Worm (Caenorhabditis elegans) whole organism, early embryonic: ENCODE measurements around the gene ttm-1.

Experiments
- B0310.2 ChIP-seq: sonication (generic microtip); optimal IDR thresholded peaks from 2 replicates; lab custom pipeline; 2016; ENCODE audit warnings: mild to moderate bottlenecking, missing genetic modification characterization, missing compliant biosample characterization
- F13C5.2 ChIP-seq: sonication (generic microtip); optimal IDR thresholded peaks from 2 replicates; lab custom pipeline; 2017; ENCODE audit warnings: mild to moderate bottlenecking, missing genetic modification characterization, inconsistent platforms, missing compliant biosample characterization
- aly-1 ChIP-seq: sonication (generic microtip); optimal IDR thresholded peaks from 2 replicates; lab custom pipeline; 2016; ENCODE audit warnings: missing genetic modification characterization, missing compliant biosample characterization
- ama-1 ChIP-seq: fragments of 150-350 bp; optimal IDR thresholded peaks from 2 replicates; lab custom pipeline; 2014
- ceh-13 ChIP-seq: fragments of 200-800 bp; sonication (Bioruptor generic); optimal IDR thresholded peaks from 2 replicates; lab custom pipeline; 2018; ENCODE audit warnings: mild to moderate bottlenecking, missing genetic modification characterization, missing compliant biosample characterization
- ceh-36 ChIP-seq: sonication (generic microtip); optimal IDR thresholded peaks from 2 replicates; lab custom pipeline; 2016; ENCODE audit warnings: missing genetic modification characterization, inconsistent platforms, missing compliant biosample characterization
- ets-7 ChIP-seq: sonication (generic microtip); optimal IDR thresholded peaks from 2 replicates; lab custom pipeline; 2016; ENCODE audit warnings: missing genotype, missing genetic modification characterization, missing compliant biosample characterization
- flt-1 ChIP-seq: fragments of 200-800 bp; sonication (Bioruptor generic); IDR thresholded peaks from 2 replicates; pipeline ENCODE4 v1.3.6; 2022; ENCODE audit warnings: missing genetic modification characterization, missing compliant biosample characterization
- hmbx-1 ChIP-seq: sonication (generic microtip); optimal IDR thresholded peaks from 2 replicates; lab custom pipeline; 2016; ENCODE audit warnings: mild to moderate bottlenecking, missing genetic modification characterization, missing compliant biosample characterization
- hmg-4 ChIP-seq: fragments of 200-800 bp; sonication (Bioruptor generic); optimal IDR thresholded peaks from 2 replicates; lab custom pipeline; 2018; ENCODE audit warnings: mild to moderate bottlenecking, missing genetic modification characterization, missing compliant biosample characterization
- hnd-1 ChIP-seq: sonication (generic microtip); optimal IDR thresholded peaks from 2 replicates; lab custom pipeline; 2016; ENCODE audit warnings: missing genetic modification characterization, missing compliant biosample characterization
- pes-1 ChIP-seq: fragments of 200-800 bp; sonication (Bioruptor generic); IDR thresholded peaks from 2 replicates; pipeline ENCODE4 v1.3.6; 2022; ENCODE audit warnings: missing genetic modification reagents, missing genetic modification characterization, missing compliant biosample characterization
- scrt-1 ChIP-seq: fragments of 200-800 bp; sonication (Bioruptor generic); IDR thresholded peaks from 2 replicates; pipeline ENCODE4 v1.3.6; 2022; ENCODE audit warnings: missing genetic modification characterization, missing compliant biosample characterization
- sea-1 ChIP-seq: fragments of 200-800 bp; sonication (Bioruptor generic); conservative IDR thresholded peaks from 2 replicates; pipeline ENCODE4 v1.3.6; 2022; ENCODE audit warnings: missing genetic modification characterization, missing compliant biosample characterization
- tbx-11 ChIP-seq: fragments of 200-800 bp; sonication (Bioruptor generic); IDR thresholded peaks from 2 replicates; pipeline ENCODE4 v1.3.6; 2022; ENCODE audit warnings: missing genetic modification characterization, missing compliant biosample characterization
- tbx-37 ChIP-seq: fragments of 200-800 bp; sonication (Bioruptor generic); conservative IDR thresholded peaks from 2 replicates; pipeline ENCODE4 v1.3.6; 2022; ENCODE audit warnings: missing genetic modification reagents, missing genetic modification characterization, missing compliant biosample characterization
- tra-4 ChIP-seq: sonication (generic microtip); optimal IDR thresholded peaks from 2 replicates; lab custom pipeline; 2017; ENCODE audit warnings: missing genetic modification characterization, missing compliant biosample characterization

The ttm-1 gene

ce11 chrIII:12966895-12967294, at the start of gene ttm-1:
Gene ttm-1, minus strand, starts transcription at chrIII:12966995.
- TF ChIP-seq F13C5.2 (tag; lab: Kevin White, UChicago) (no peak), hnd-1 (tag; lab: Kevin White, UChicago) (no peak), ceh-13 (no peak), aly-1 (tag; lab: Kevin White, UChicago) (no peak), ets-7 (no peak), tbx-37 (GFP tag; lab: Robert Waterston, UW) (no peak), B0310.2 (tag; lab: Kevin White, UChicago) (no peak), ama-1 (lab: Kevin White, UChicago) (no peak), sea-1 (GFP tag; lab: Robert Waterston, UW) (no peak), hmbx-1 (tag; lab: Kevin White, UChicago) (no peak), pes-1 (GFP tag; lab: Robert Waterston, UW) (no peak), flt-1 (GFP tag; lab: Robert Waterston, UW) (no peak)

- no peak for TF ChIP-seq ceh-13
- TF ChIP-seq flt-1 (GFP tag; lab: Robert Waterston, UW): no peak
- TF ChIP-seq B0310.2 (tag; lab: Kevin White, UChicago): no peak
- TF ChIP-seq hmbx-1 (tag; lab: Kevin White, UChicago): no peak
- TF ChIP-seq ama-1 (lab: Kevin White, UChicago): no peak
- no peak for TF ChIP-seq hmg-4 (GFP tag; lab: Kevin White, UChicago)
- no peak for TF ChIP-seq hnd-1 (tag; lab: Kevin White, UChicago)
- TF ChIP-seq scrt-1: no peak
- TF ChIP-seq tbx-11: no peak
- TF ChIP-seq pes-1 (GFP tag; lab: Robert Waterston, UW): no peak
- no peak for TF ChIP-seq aly-1 (tag; lab: Kevin White, UChicago)
- TF ChIP-seq tbx-37 (GFP tag; lab: Robert Waterston, UW): no peak
- TF ChIP-seq tra-4 (tag; lab: Kevin White, UChicago): no peak
- no peak for TF ChIP-seq F13C5.2 (tag; lab: Kevin White, UChicago)
- TF ChIP-seq ceh-36 (tag; lab: Kevin White, UChicago): no peak
- no peak for TF ChIP-seq ets-7
Observed at ce11 chrIII:13015754-13016317, 49.0 kb upstream of the ttm-1 start.

- TF ChIP-seq hnd-1 (tag; lab: Kevin White, UChicago): no peak
- TF ChIP-seq ama-1 (lab: Kevin White, UChicago): no peak
- TF ChIP-seq ceh-13: no peak
- TF ChIP-seq hmbx-1 (tag; lab: Kevin White, UChicago): no peak
- no peak for TF ChIP-seq sea-1 (GFP tag; lab: Robert Waterston, UW)
- no peak for TF ChIP-seq hmg-4 (GFP tag; lab: Kevin White, UChicago)
- TF ChIP-seq ets-7: no peak
- no peak for TF ChIP-seq aly-1 (tag; lab: Kevin White, UChicago)
- TF ChIP-seq tbx-37 (GFP tag; lab: Robert Waterston, UW): no peak
- TF ChIP-seq B0310.2 (tag; lab: Kevin White, UChicago): no peak
- no peak for TF ChIP-seq tbx-11
- no peak for TF ChIP-seq F13C5.2 (tag; lab: Kevin White, UChicago)
- TF ChIP-seq flt-1 (GFP tag; lab: Robert Waterston, UW): no peak
Observed at ce11 chrIII:13013912-13014311, 47.1 kb upstream of the ttm-1 start.

ce11 chrIII:13011927-13012326, 45.1 kb upstream of the ttm-1 start:
- TF ChIP-seq tbx-37 (GFP tag; lab: Robert Waterston, UW): no peak
- no peak for TF ChIP-seq ceh-13
- no peak for TF ChIP-seq pes-1 (GFP tag; lab: Robert Waterston, UW)
- no peak for TF ChIP-seq B0310.2 (tag; lab: Kevin White, UChicago)
- no peak for TF ChIP-seq hmg-4 (GFP tag; lab: Kevin White, UChicago)
- no peak for TF ChIP-seq ets-7
- TF ChIP-seq tra-4 (tag; lab: Kevin White, UChicago): no peak
- no peak for TF ChIP-seq aly-1 (tag; lab: Kevin White, UChicago)
- TF ChIP-seq ama-1 (lab: Kevin White, UChicago): no peak
- TF ChIP-seq hnd-1 (tag; lab: Kevin White, UChicago): no peak
- TF ChIP-seq F13C5.2 (tag; lab: Kevin White, UChicago): no peak
- no peak for TF ChIP-seq flt-1 (GFP tag; lab: Robert Waterston, UW)
- no peak for TF ChIP-seq hmbx-1 (tag; lab: Kevin White, UChicago)
- no peak for TF ChIP-seq sea-1 (GFP tag; lab: Robert Waterston, UW)
- no peak for TF ChIP-seq ceh-36 (tag; lab: Kevin White, UChicago)
- TF ChIP-seq tbx-11: no peak
- no peak for TF ChIP-seq scrt-1

ce11 chrIII:13005161-13005560, 38.4 kb upstream of the ttm-1 start, which contains the start of gene snf-7:
Gene snf-7, plus strand, starts transcription at chrIII:13005461.
- TF ChIP-seq aly-1 (tag; lab: Kevin White, UChicago) (no peak), tra-4 (tag; lab: Kevin White, UChicago) (no peak), flt-1 (GFP tag; lab: Robert Waterston, UW) (no peak), tbx-37 (GFP tag; lab: Robert Waterston, UW) (no peak), tbx-11 (no peak), B0310.2 (tag; lab: Kevin White, UChicago) (no peak), F13C5.2 (tag; lab: Kevin White, UChicago) (no peak), ets-7 (no peak), ama-1 (lab: Kevin White, UChicago) (no peak), hmg-4 (GFP tag; lab: Kevin White, UChicago) (no peak)

ce11 chrIII:13004316-13004715, 37.5 kb upstream of the ttm-1 start:
- TF ChIP-seq ceh-36 (tag; lab: Kevin White, UChicago) (peak; percentile 94), ama-1 (lab: Kevin White, UChicago) (no peak)

ce11 chrIII:13002098-13002497, 35.3 kb upstream of the ttm-1 start, which contains the start of gene ZK1010.10:
Gene ZK1010.10, plus strand, starts transcription at chrIII:13002383.
- peak; percentile 9 for TF ChIP-seq hmg-4 (GFP tag; lab: Kevin White, UChicago)
- TF ChIP-seq F13C5.2 (tag; lab: Kevin White, UChicago): peak; percentile 42
- no peak for TF ChIP-seq tbx-37 (GFP tag; lab: Robert Waterston, UW)
